Worm (Caenorhabditis elegans): Measurements from ENCODE around the gene gsy-1.
A peak's percentile ranks its signal among the peaks of the same experiment; 100 is the strongest.

The gsy-1 gene

DNA sequence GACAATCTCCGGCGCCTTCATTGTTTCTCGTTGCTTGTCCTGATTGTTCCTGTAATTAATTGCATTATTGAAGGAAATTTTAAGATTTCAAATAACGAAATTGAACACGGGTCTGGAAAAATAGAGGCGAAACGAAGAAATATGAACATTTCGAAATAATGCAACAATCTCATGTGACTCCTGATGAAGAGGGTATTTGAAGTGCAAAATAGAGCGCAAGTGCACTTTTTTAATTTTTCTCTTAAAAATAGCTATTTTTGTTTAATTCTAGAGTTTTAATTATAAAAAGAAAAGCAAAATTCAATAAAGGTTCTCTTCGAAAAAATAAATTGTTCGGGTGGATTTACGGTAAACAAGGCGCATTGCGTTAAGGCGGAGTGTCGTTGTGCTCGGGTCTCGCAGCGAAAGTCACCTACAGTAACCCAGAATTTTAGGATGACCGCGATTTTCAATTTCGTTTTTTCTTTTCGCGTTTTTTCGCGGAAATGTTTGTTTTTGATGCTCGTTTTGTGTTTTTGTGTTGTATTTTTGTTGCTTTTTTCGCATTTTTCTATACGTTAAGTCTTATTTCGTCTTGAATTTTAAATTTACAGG is 41.1 kb upstream of the gsy-1 start, which contains the start of the genes F58G1.2 and wago-4 (continued):
- TF ChIP-seq aly-2 (tag; optimal IDR thresholded peaks at IDR 0.05) (no peak), ztf-4 (tag; optimal IDR thresholded peaks at IDR 0.05) (no peak), ztf-11 (tag; optimal IDR thresholded peaks at IDR 0.05) (no peak), fos-1 (tag; optimal IDR thresholded peaks at IDR 0.05) (no peak), grh-1 (GFP tag; IDR thresholded peaks at IDR 0.05) (no peak), lin-39 (tag; optimal IDR thresholded peaks at IDR 0.05) (no peak), fkh-8 (tag; optimal IDR thresholded peaks at IDR 0.05) (no peak), sox-4 (tag; optimal IDR thresholded peaks at IDR 0.05) (no peak), skn-1 (tag; optimal IDR thresholded peaks at IDR 0.05) (peak; percentile 35), aha-1 (tag; optimal IDR thresholded peaks at IDR 0.05) (no peak), nhr-11 (tag; optimal IDR thresholded peaks at IDR 0.05) (no peak), lin-35 (GFP tag; optimal IDR thresholded peaks at IDR 0.05) (peak; percentile 26 to 54), lin-13 (GFP tag; optimal IDR thresholded peaks at IDR 0.05) (peak; percentile 14), elt-2 (tag; optimal IDR thresholded peaks at IDR 0.05) (no peak), pag-3 (tag; optimal IDR thresholded peaks at IDR 0.05; ENCODE audit: borderline replicate concordance, insufficient read depth) (no peak), ceh-90 (tag; optimal IDR thresholded peaks at IDR 0.05) (no peak), alr-1 (tag; optimal IDR thresholded peaks at IDR 0.05; ENCODE audit: borderline replicate concordance) (no peak), pax-3 (tag; optimal IDR thresholded peaks at IDR 0.05) (no peak), unc-98 (GFP tag; IDR thresholded peaks at IDR 0.05) (no peak), irx-1 (tag; optimal IDR thresholded peaks at IDR 0.05) (no peak), hpl-2 (GFP tag; optimal IDR thresholded peaks at IDR 0.05) (no peak), ama-1 (optimal IDR thresholded peaks at IDR 0.05) (no peak), hlh-4 (tag; optimal IDR thresholded peaks at IDR 0.05) (no peak), fkh-10 (GFP tag; optimal IDR thresholded peaks at IDR 0.05) (no peak), tbx-2 (tag; optimal IDR thresholded peaks at IDR 0.05) (no peak), nhr-19 (GFP tag; conservative IDR thresholded peaks at IDR 0.05) (no peak), nhr-77 (tag; optimal IDR thresholded peaks at IDR 0.05) (no peak), sup-37 (GFP tag; optimal IDR thresholded peaks at IDR 0.05) (no peak), pqm-1 (tag; optimal IDR thresholded peaks at IDR 0.05) (no peak), egl-13 (tag; optimal IDR thresholded peaks at IDR 0.05) (no peak), tlp-1 (tag; optimal IDR thresholded peaks at IDR 0.05) (no peak), dsc-1 (tag; optimal IDR thresholded peaks at IDR 0.05) (no peak), elt-3 (tag; optimal IDR thresholded peaks at IDR 0.05) (no peak), ceh-8 (GFP tag; optimal IDR thresholded peaks at IDR 0.05) (no peak), unc-130 (tag; optimal IDR thresholded peaks at IDR 0.05) (no peak), C16A3.4 (tag; optimal IDR thresholded peaks at IDR 0.05) (no peak), ceh-88 (GFP tag; IDR thresholded peaks at IDR 0.05) (no peak), egl-27 (tag; optimal IDR thresholded peaks at IDR 0.05) (no peak), sptf-1 (tag; optimal IDR thresholded peaks at IDR 0.05) (no peak), nhr-28 (tag; optimal IDR thresholded peaks at IDR 0.05) (no peak), snu-23 (GFP tag; optimal IDR thresholded peaks at IDR 0.05) (no peak), mep-1 (tag; optimal IDR thresholded peaks at IDR 0.05) (peak; percentile 8), lir-3 (tag; optimal IDR thresholded peaks at IDR 0.05; ENCODE audit: poor library complexity) (no peak), zag-1 (tag; optimal IDR thresholded peaks at IDR 0.05) (no peak), nhr-85 (tag) (peak; percentile 68), nhr-47 (tag; optimal IDR thresholded peaks at IDR 0.05) (no peak), mef-2 (tag; optimal IDR thresholded peaks at IDR 0.05) (no peak), snpc-4 (tag; optimal IDR thresholded peaks at IDR 0.05) (no peak), nhr-76 (tag; optimal IDR thresholded peaks at IDR 0.05) (no peak), nhr-20 (tag; optimal IDR thresholded peaks at IDR 0.05) (no peak), efl-1 (optimal IDR thresholded peaks at IDR 0.05) (peak; percentile 56 to 58), efl-1 (GFP tag; optimal IDR thresholded peaks at IDR 0.05 in 1 of 2) (peak; percentile 71 to 91)
